Fruit fly (Drosophila melanogaster) ovary, adult (tissue): Measurements from ENCODE around the gene CG9391.

ENCODE experiments used
- CG17801 ChIP-seq: fragments of 200-800 bp; optimal IDR thresholded peaks from 2 replicates; lab custom pipeline; 2019; ENCODE audit warnings: missing biosample characterization, mild to moderate bottlenecking, missing genetic modification characterization, moderate library complexity; ENCODE audit not compliant: partially characterized antibody

The CG9391 gene

DNA sequence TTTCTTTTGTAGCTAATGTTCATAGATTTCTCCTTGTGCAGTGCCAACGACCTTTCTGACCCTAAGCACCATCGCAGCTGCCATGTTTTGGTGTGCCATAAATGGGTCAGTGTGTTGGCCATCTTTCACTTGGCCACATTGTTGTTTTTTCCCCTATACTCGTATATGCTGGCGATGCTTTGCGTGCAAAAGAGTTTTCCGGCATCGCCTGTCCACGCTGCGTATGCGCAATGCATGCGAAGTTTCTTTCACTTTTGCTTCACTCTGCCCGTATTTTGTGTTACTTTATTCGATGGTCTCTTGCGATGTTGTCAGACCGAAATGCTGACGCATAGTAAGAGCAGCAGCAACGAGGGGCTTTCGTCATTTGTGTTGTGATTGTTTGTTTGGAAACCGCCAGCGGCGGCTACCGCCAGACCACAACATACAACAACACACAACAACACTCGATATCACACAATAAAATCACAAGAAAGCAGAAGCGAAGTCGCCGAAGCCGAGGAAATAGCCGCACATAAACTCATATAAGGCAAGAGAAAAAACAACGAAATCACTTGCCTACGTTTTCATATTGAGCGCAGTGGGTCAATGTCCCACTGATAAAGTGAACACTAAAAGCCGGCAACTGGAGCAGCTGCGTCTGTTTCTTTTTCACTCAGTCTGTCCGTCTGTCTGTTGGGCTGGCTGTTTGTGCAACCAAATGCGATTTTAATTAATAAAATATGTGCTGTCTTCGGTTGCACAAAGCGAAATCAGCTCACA lies 6.6 kb downstream of the CG9391 start:
- TF ChIP-seq CG17801 (GFP tag; lab: Kevin White, UChicago): peak; percentile 37

DNA sequence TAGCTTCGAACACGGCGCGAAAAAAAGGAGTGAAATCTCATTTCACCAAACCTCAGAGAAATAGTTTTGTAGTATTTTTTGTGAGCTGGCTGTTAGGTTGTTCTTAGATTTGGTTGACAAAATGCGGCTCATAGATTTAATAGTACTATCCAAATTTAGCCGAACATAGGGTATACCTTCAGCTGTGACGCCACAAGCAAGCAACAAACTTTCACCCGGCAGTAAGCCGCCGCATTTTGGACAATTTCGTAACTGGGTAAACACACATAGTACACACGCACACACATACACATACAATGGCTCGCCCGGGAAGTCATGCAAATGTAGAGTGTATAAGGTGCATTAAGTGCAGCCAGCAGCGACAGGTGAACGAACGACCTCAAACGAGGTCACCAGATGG lies 8.9 kb downstream of the CG9391 start:
- no peak for TF ChIP-seq CG17801 (GFP tag; lab: Kevin White, UChicago)

DNA sequence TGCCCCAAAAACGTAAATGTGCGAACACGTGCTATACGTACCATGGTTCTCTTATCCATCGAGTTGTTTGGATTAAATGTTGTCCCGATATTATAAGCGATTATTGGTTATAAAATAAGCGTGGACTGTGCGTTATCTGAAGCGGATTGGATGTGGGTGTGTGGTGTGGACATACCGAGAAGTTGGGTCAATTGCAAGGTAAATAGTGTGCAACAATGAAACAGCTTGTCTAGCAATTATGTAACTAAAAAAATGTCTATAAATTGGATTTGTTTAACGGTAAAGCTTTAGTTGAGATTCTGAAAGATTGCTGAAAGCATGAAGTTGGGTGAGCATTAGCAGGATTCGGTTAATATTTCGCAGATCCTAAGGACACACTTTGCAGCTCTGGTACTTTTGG lies 10.4 kb downstream of the CG9391 start, which contains the start of gene CG43218:
Gene CG43218, plus strand, starts transcription at position 290 of the 400 bp plus-strand sequence.
- no peak for TF ChIP-seq CG17801 (GFP tag; lab: Kevin White, UChicago)

- TF ChIP-seq CG17801 (GFP tag; lab: Kevin White, UChicago): no peak
These were observed 11.8 kb downstream of the CG9391 start for dm6 chr3L:21256062-21257023.

DNA sequence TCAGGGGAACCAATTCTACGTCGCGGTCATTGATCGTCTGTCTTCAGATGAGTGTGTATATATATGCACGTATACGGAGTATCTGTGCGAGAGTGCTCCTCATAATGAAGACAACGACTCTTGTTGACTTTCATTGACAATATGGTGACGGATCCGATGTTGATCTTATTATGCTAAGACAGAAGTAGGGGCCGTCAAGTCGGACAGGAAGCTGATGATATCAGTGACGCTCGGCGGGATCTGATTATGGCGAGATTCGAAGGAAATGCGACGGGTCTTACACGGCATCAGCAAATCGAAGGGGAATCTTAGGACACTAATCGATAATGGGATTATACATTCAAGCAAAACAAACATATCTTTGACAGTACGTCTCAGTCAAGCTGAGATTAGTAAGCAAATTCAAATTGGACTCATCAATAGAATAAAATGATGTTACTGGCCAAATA lies 13.6 kb downstream of the CG9391 start:
- TF ChIP-seq CG17801 (GFP tag; lab: Kevin White, UChicago): no peak

DNA sequence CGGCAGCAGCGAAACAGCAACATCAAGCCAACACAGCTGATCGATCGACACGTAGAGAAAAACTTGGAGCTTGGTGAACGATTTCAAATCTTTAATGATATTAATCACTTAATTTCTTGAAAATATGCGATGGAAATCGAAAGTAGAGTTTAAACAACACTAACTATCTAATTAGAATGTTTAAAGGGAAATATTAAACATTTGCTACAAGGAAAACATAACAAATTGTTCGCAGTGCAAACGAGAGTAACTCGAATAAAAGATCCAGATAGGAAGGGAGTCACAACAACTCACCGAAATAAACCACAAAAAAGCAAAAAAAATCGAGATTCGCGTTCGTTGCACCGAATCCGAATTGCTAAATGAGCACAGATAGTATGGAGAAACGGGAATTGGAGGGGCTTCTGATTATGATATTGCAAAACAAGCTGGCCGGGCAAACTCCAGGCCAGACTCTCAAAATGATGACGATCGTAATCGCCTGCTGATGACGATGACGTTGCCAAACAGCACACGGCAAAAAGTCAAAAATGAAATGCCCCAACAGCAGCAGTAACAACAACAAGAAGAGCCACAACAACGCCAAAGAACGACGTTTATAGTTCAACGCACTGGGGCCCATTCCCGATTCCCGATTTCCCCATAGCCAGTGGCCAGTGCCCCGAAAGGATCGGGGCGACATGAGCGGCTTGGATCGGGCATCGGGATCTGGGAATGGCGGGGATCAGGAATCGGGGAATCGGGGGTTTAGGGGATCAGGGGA lies 14.2 kb downstream of the CG9391 start:
- no peak for TF ChIP-seq CG17801 (GFP tag; lab: Kevin White, UChicago)

- TF ChIP-seq CG17801 (GFP tag; lab: Kevin White, UChicago): no peak
These were observed 15.0 kb downstream of the CG9391 start for dm6 chr3L:21252932-21253760.

- no peak for TF ChIP-seq CG17801 (GFP tag; lab: Kevin White, UChicago)
These were observed 15.6 kb downstream of the CG9391 start for dm6 chr3L:21252525-21252924.

DNA sequence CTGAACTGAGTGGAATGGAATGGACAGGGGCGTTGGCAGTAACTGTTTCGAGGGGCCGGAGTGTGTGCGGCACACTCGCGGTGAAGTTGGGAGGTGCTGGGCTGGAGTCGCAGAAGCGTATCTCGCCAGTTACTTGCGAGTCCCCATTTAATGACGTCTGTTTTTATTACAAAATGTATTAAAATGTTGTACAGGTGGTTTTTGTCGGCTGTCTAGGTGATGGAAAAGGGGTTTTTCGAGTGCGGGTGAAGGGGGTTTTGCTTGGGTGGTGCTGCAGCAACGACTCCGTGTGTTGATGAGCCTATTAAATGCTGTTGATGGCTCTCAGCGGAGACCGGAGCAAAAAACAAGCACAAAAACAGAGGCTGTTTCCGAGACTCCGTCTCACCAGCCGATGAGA lies 16.8 kb downstream of the CG9391 start:
- no peak for TF ChIP-seq CG17801 (GFP tag; lab: Kevin White, UChicago)

dm6 chr3L:21243417-21243816 lies 24.7 kb downstream of the CG9391 start:
- no peak for TF ChIP-seq CG17801 (GFP tag; lab: Kevin White, UChicago)

dm6 chr3L:21242958-21243357 lies 25.2 kb downstream of the CG9391 start:
- no peak for TF ChIP-seq CG17801 (GFP tag; lab: Kevin White, UChicago)

- TF ChIP-seq CG17801 (GFP tag; lab: Kevin White, UChicago): no peak
These were observed 26.6 kb downstream of the CG9391 start for dm6 chr3L:21241447-21241983.

DNA sequence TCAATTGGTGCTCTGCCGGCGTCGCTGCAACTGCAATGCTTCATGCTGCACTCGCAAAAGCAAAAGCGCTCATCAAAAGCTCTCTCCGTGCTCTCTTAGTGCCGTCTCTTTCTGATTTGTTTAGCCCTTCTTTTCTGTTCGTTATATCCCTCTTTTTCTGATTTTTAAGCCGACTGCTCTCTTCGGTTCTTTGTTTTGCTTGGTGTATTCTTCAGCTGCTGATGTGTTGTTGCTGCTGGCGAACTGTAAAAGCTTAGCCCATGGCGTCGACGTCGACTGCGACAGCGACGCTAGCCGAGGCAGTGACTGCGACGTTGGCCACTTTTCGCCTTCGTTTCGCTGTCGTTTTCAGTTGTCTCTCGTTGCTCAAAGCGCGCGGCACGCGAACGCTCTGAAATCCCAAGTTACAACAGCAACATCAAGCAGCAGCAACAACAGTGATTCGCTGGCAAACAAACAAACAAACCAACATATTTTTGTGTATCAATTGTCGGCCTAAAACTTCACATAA lies 28.1 kb downstream of the CG9391 start:
- peak; percentile 46 for TF ChIP-seq CG17801 (GFP tag; lab: Kevin White, UChicago)
